Worm (Caenorhabditis elegans) whole organism, young adult: Measurements from ENCODE around the gene Y57A10A.24.

ENCODE experiments used
- C17E4.6 ChIP-seq: fragments of 200-800 bp; sonication (Bioruptor generic); IDR thresholded peaks from 2 replicates; pipeline ENCODE4 v1.3.6; 2022; ENCODE audit warnings: missing genetic modification reagents, missing genetic modification characterization, missing compliant biosample characterization
- F23B12.7 ChIP-seq: sonication (generic microtip); optimal IDR thresholded peaks from 2 replicates; lab custom pipeline; 2017; ENCODE audit warnings: missing genetic modification characterization, mild to moderate bottlenecking, missing compliant biosample characterization, antibody characterized with exemption, moderate library complexity; ENCODE audit not compliant: insufficient read depth
- F49E8.2 ChIP-seq: sonication (generic microtip); optimal IDR thresholded peaks from 3 replicates; lab custom pipeline; 2017; ENCODE audit warnings: missing genetic modification characterization, mild to moderate bottlenecking, missing compliant biosample characterization, antibody characterized with exemption, moderate library complexity; ENCODE audit not compliant: insufficient read depth
- F52B5.7 ChIP-seq: sonication (generic microtip); optimal IDR thresholded peaks from 2 replicates; lab custom pipeline; 2016; ENCODE audit warnings: mild to moderate bottlenecking, missing genetic modification characterization, missing compliant biosample characterization
- K11D2.4 ChIP-seq: fragments of 200-800 bp; sonication (Bioruptor generic); IDR thresholded peaks from 2 replicates; pipeline ENCODE4 v1.3.6; 2022; ENCODE audit warnings: missing genetic modification reagents, missing genetic modification characterization, missing compliant biosample characterization
- Y53G8AR.9 ChIP-seq: fragments of 200-800 bp; sonication (Bioruptor generic); conservative IDR thresholded peaks from 2 replicates; pipeline ENCODE4 v1.3.6; 2022; ENCODE audit warnings: missing genetic modification reagents, missing genetic modification characterization, missing compliant biosample characterization
- ZK185.1 ChIP-seq: sonication (generic microtip); optimal IDR thresholded peaks from 2 replicates; lab custom pipeline; 2016; ENCODE audit warnings: mild to moderate bottlenecking, missing genetic modification characterization, missing compliant biosample characterization; ENCODE audit not compliant: poor library complexity, severe bottlenecking
- aptf-3 ChIP-seq: fragments of 200-800 bp; sonication (Bioruptor generic); IDR thresholded peaks from 2 replicates; pipeline ENCODE4 v1.3.6; 2022; ENCODE audit warnings: missing genetic modification characterization, missing compliant biosample characterization
- attf-5 ChIP-seq: fragments of 200-800 bp; sonication (Bioruptor generic); optimal IDR thresholded peaks from 2 replicates; lab custom pipeline; 2018; ENCODE audit warnings: mild to moderate bottlenecking, missing genetic modification characterization, missing compliant biosample characterization
- bed-2 ChIP-seq: fragments of 200-800 bp; sonication (Bioruptor generic); IDR thresholded peaks from 2 replicates; pipeline ENCODE4 v1.3.6; 2022; ENCODE audit warnings: missing genetic modification reagents, missing genetic modification characterization, missing compliant biosample characterization
- ceh-27 ChIP-seq: fragments of 200-800 bp; sonication (Bioruptor generic); optimal IDR thresholded peaks from 2 replicates; lab custom pipeline; 2018; ENCODE audit warnings: mild to moderate bottlenecking, missing genetic modification characterization, moderate library complexity, missing compliant biosample characterization
- chd-7 ChIP-seq: sonication (generic microtip); optimal IDR thresholded peaks from 2 replicates; lab custom pipeline; 2016; ENCODE audit warnings: mild to moderate bottlenecking, missing genetic modification characterization, moderate library complexity, missing compliant biosample characterization
- egl-18 ChIP-seq: fragments of 200-800 bp; sonication (Bioruptor generic); IDR thresholded peaks from 2 replicates; pipeline ENCODE4 v1.3.6; 2022; ENCODE audit warnings: missing genetic modification reagents, missing genetic modification characterization, missing compliant biosample characterization
- egrh-3 ChIP-seq: fragments of 200-800 bp; sonication (Bioruptor generic); IDR thresholded peaks from 2 replicates; pipeline ENCODE4 v1.3.6; 2022; ENCODE audit warnings: missing genetic modification reagents, missing genetic modification characterization, missing compliant biosample characterization
- ets-4 ChIP-seq: fragments of 200-800 bp; sonication (Bioruptor generic); optimal IDR thresholded peaks from 2 replicates; lab custom pipeline; 2018; ENCODE audit warnings: mild to moderate bottlenecking, missing genetic modification characterization, missing compliant biosample characterization
- him-1 ChIP-seq: sonication (generic microtip); optimal IDR thresholded peaks from 2 replicates; lab custom pipeline; 2016; ENCODE audit warnings: missing genotype, missing genetic modification reagents, missing genetic modification characterization, missing compliant biosample characterization
- hmg-1.2 ChIP-seq: fragments of 200-800 bp; sonication (Bioruptor generic); IDR thresholded peaks from 2 replicates; pipeline ENCODE4 v1.3.6; 2022; ENCODE audit warnings: missing genetic modification reagents, missing genetic modification characterization, missing compliant biosample characterization
- lin-26 ChIP-seq: fragments of 200-800 bp; sonication (Bioruptor generic); IDR thresholded peaks from 2 replicates; pipeline ENCODE4 v1.3.6; 2022; ENCODE audit warnings: missing genetic modification reagents, missing genetic modification characterization, missing compliant biosample characterization
- lsl-1 ChIP-seq: fragments of 200-800 bp; sonication (Bioruptor generic); optimal IDR thresholded peaks from 2 replicates; lab custom pipeline; 2018; ENCODE audit warnings: mild to moderate bottlenecking, missing genetic modification characterization, moderate library complexity, missing compliant biosample characterization
- madf-10 ChIP-seq: sonication (generic microtip); optimal IDR thresholded peaks from 2 replicates; lab custom pipeline; 2016; ENCODE audit warnings: mild to moderate bottlenecking, missing genetic modification characterization, missing compliant biosample characterization
- mes-4 ChIP-seq: sonication (generic microtip); optimal IDR thresholded peaks from 2 replicates; lab custom pipeline; 2016; ENCODE audit warnings: missing genotype, missing genetic modification characterization, missing compliant biosample characterization
- nfya-2 ChIP-seq: fragments of 200-800 bp; sonication (Bioruptor generic); IDR thresholded peaks from 2 replicates; pipeline ENCODE4 v1.3.6; 2022; ENCODE audit warnings: missing genetic modification reagents, missing genetic modification characterization, missing compliant biosample characterization
- nhr-120 ChIP-seq: fragments of 200-800 bp; sonication (Bioruptor generic); IDR thresholded peaks from 2 replicates; pipeline ENCODE4 v1.3.6; 2022; ENCODE audit warnings: missing genetic modification characterization, missing compliant biosample characterization
- nhr-27 ChIP-seq: fragments of 200-800 bp; sonication (Bioruptor generic); optimal IDR thresholded peaks from 2 replicates; lab custom pipeline; 2018; ENCODE audit warnings: mild to moderate bottlenecking, missing genetic modification characterization, moderate library complexity, missing compliant biosample characterization
- nhr-80 ChIP-seq: sonication (generic microtip); optimal IDR thresholded peaks from 2 replicates; lab custom pipeline; 2016; ENCODE audit warnings: missing genetic modification characterization, missing compliant biosample characterization
- nhr-90 ChIP-seq: sonication (generic microtip); optimal IDR thresholded peaks from 2 replicates; lab custom pipeline; 2016; ENCODE audit warnings: missing genotype, mild to moderate bottlenecking, missing genetic modification characterization, missing compliant biosample characterization
- pbrm-1 ChIP-seq: fragments of 200-800 bp; sonication (Bioruptor generic); IDR thresholded peaks from 2 replicates; pipeline ENCODE4 v1.3.6; 2022; ENCODE audit warnings: missing genetic modification reagents, missing genetic modification characterization, missing compliant biosample characterization
- repo-1 ChIP-seq: sonication (generic microtip); optimal IDR thresholded peaks from 2 replicates; lab custom pipeline; 2017; ENCODE audit warnings: mild to moderate bottlenecking, missing genetic modification characterization, missing compliant biosample characterization
- rpc-1 ChIP-seq, 2 experiments: fragments of 150-350 bp in 1 of 2; sonication (generic microtip) in 1 of 2; optimal IDR thresholded peaks; 2 replicates each; lab custom pipeline; 2014 to 2018; ENCODE audit warnings: missing biosample characterization in 1 of 2, missing genetic modification characterization in 1 of 2, missing genetic modification reagents in 1 of 2, missing genotype in 1 of 2
- sea-2 ChIP-seq: fragments of 200-800 bp; sonication (Bioruptor generic); IDR thresholded peaks from 2 replicates; pipeline ENCODE4 v1.3.6; 2022; ENCODE audit warnings: missing genetic modification characterization, missing compliant biosample characterization
- snpc-1.1 ChIP-seq: sonication (generic microtip); optimal IDR thresholded peaks from 2 replicates; lab custom pipeline; 2017; ENCODE audit warnings: missing genetic modification characterization, mild to moderate bottlenecking, missing compliant biosample characterization, antibody characterized with exemption, moderate library complexity, missing genotype, missing genetic modification reagents; ENCODE audit not compliant: insufficient read depth
- snpc-3.4 ChIP-seq: sonication (generic microtip); optimal IDR thresholded peaks from 2 replicates; lab custom pipeline; 2017; ENCODE audit warnings: missing genetic modification characterization, mild to moderate bottlenecking, missing compliant biosample characterization, antibody characterized with exemption, moderate library complexity, missing genotype, missing genetic modification reagents
- ztf-22 ChIP-seq: fragments of 200-800 bp; sonication (Bioruptor generic); optimal IDR thresholded peaks from 2 replicates; lab custom pipeline; 2018; ENCODE audit warnings: mild to moderate bottlenecking, missing genetic modification characterization, moderate library complexity, missing compliant biosample characterization
- ztf-3 ChIP-seq: fragments of 200-800 bp; sonication (Bioruptor generic); optimal IDR thresholded peaks from 2 replicates; lab custom pipeline; 2018; ENCODE audit warnings: mild to moderate bottlenecking, missing genetic modification characterization, missing compliant biosample characterization

Gene Y57A10A.24

DNA sequence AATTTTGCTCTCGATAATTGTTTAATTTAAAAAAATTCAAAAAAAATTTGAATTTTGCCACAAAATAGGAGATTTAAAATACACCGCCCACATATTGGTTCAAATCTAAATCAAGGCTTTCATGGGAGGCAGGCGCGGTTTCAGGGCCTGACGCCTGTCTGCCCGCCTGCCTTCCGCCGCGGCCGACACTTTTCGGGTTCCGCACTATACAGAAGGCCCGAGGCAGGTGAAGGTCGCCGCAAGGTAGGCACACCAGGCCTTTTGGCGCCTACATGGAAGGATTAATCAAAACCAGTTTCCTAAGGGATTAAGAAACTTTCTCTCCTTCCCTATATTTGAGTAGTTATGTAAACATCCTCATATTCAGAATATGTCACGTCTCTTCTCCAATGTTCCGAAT, at the start of gene Y57A10A.24:
Y57A10A.24 (plus strand) TSS at position 396 of the 400 bp plus-strand sequence.
- no peak for TF ChIP-seq ztf-3 (GFP tag; lab: Kevin White, UChicago)
- TF ChIP-seq nhr-27: peak; percentile 4
- peak; percentile 36; the same call in 1 of the 2 replicates for TF ChIP-seq egrh-3 (GFP tag; lab: Robert Waterston, UW)

DNA sequence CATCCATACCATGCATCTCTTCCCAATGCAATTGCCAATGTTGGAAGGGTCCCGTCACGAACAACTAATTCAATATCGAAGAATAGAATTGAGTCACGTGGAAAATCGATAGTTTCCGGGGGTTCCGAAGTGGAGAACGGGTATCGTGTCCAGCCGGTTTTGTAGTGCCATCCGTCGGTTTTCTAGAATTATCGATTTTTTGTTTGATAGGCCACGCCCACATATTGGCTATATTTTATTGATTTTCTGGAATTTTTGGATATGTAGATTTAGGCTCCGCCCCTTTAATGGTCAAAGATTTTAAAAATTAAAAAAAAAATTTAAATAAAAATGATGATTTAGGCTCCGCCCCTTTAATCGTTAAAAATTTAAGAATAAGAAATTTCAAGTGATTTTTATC, 43.5 kb upstream of the Y57A10A.24 start:
- TF ChIP-seq aptf-3 (GFP tag; lab: Robert Waterston, UW) (no peak), sea-2 (GFP tag; lab: Robert Waterston, UW) (no peak), K11D2.4 (GFP tag; lab: Robert Waterston, UW) (no peak), rpc-1 (optimal IDR thresholded peaks at IDR 0.05; lab: Kevin White, UChicago) (no peak), rpc-1 (tag; optimal IDR thresholded peaks at IDR 0.05; lab: Kevin White, UChicago) (no peak), ets-4 (no peak), nhr-90 (tag; lab: Kevin White, UChicago) (no peak), nhr-120 (no peak), chd-7 (tag; lab: Kevin White, UChicago) (no peak), egl-18 (GFP tag; lab: Robert Waterston, UW) (no peak), nfya-2 (GFP tag; lab: Robert Waterston, UW) (no peak), attf-5 (GFP tag; lab: Kevin White, UChicago) (no peak), madf-10 (tag; lab: Kevin White, UChicago) (no peak), nhr-27 (no peak), F52B5.7 (tag; lab: Kevin White, UChicago) (no peak)

DNA sequence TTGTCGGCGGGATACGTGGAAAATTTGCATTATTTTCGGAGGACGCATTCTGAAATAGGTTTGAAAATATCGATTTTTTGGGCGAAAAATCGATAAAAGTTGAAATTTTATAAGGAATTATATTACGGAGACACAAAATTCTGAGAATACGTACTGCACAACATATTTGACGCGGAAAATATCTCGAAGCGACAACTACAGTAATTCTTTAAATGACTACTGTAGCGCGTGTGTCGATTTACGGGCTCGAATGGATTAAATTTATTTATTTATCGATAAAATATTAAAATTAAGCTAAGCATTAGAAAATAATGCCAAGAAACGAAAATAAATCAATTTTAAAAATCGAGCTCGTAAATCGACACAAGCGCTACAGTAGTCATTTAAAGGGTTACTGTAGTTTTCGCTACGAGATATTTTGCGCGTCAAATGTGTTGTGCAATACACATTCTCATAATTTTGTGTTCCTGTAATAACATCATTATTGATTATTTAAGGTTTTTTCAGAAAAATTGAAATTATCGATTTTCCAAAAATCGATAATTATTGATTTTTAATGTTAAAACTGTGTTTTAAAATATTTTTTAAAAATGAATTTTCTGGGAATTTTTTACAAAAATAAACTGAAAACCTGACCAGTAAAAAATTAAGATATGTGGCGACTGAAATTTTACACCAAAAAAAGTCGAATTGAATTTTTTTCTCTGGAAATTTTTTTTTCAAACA, 42.7 kb upstream of the Y57A10A.24 start, which contains the start of gene polg-1:
polg-1 (minus strand) TSS at position 51 of the 726 bp plus-strand sequence.
- TF ChIP-seq lsl-1 (GFP tag; lab: Kevin White, UChicago): peak; percentile 46
- TF ChIP-seq C17E4.6 (GFP tag; lab: Robert Waterston, UW): no peak
- TF ChIP-seq ztf-22: no peak
- TF ChIP-seq F52B5.7 (tag; lab: Kevin White, UChicago): no peak

- TF ChIP-seq ZK185.1 (tag; lab: Kevin White, UChicago) (no peak), nhr-27 (no peak)
Observed at ce11 chrII:12202281-12202680, 40.5 kb upstream of the Y57A10A.24 start, which contains the start of gene trpp-5. TSS of gene trpp-5 (minus strand) at chrII:12202381.

ce11 chrII:12202921-12203320, 39.8 kb upstream of the Y57A10A.24 start, which contains the start of gene aqp-12:
TSS of gene aqp-12 (plus strand) at chrII:12203221.
- TF ChIP-seq F23B12.7 (tag; lab: Kevin White, UChicago) (no peak), repo-1 (tag; lab: Kevin White, UChicago) (no peak), bed-2 (GFP tag; lab: Robert Waterston, UW) (no peak), snpc-3.4 (tag; lab: Kevin White, UChicago) (no peak), hmg-1.2 (GFP tag; lab: Robert Waterston, UW) (no peak), mes-4 (tag; lab: Kevin White, UChicago) (no peak), snpc-1.1 (tag; lab: Kevin White, UChicago) (no peak), him-1 (tag; lab: Kevin White, UChicago) (no peak), lin-26 (GFP tag; lab: Robert Waterston, UW) (no peak), nhr-80 (tag; lab: Kevin White, UChicago) (no peak), pbrm-1 (no peak), ceh-27 (GFP tag; lab: Kevin White, UChicago) (no peak), egrh-3 (GFP tag; lab: Robert Waterston, UW) (no peak), F49E8.2 (no peak), Y53G8AR.9 (no peak), madf-10 (tag; lab: Kevin White, UChicago) (no peak)
